Fruit fly (Drosophila melanogaster): ENCODE results near the gene Amnionless.
A peak's percentile ranks its signal among the peaks of the same experiment; 100 is the strongest.

Gene Amnionless

DNA sequence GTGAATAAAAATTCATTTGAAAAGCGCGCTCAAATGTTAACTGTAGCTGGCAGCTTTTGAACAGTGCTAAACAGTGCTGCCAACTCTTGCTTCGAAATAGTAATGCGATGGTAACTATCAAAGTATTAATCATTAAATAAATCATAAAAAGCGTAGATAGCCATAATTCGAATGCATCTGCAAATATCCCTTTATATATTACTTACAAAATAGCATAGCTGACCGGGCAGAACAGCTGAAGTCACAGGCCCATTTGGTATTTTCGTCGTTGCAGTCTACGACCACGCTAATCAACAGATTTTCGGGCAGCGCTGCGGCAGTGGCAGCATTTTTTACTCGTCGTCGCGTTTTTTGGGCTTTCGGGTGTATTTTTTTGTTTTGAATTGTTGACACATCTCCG, 16.7 kb upstream of the Amnionless start, which contains the start of gene Plc21C (continued):
- no peak for TF ChIP-seq so (GFP tag; IDR thresholded peaks at IDR 0.05)
- no peak for TF ChIP-seq Tbp (GFP tag; optimal IDR thresholded peaks at IDR 0.05)
- peak; percentile 88 for TF ChIP-seq CG15514 (GFP tag; optimal IDR thresholded peaks at IDR 0.05)
- TF ChIP-seq CG7372 (GFP tag; IDR thresholded peaks at IDR 0.05): no peak
- TF ChIP-seq CG11398 (GFP tag; optimal IDR thresholded peaks at IDR 0.05): peak; percentile 25
- TF ChIP-seq CG12219 (GFP tag; optimal IDR thresholded peaks at IDR 0.05): no peak
- TF ChIP-seq bbx (GFP tag; IDR thresholded peaks at IDR 0.05; ENCODE audit: partially characterized antibody): no peak
- no peak for TF ChIP-seq CG12299 (tag; optimal IDR thresholded peaks at IDR 0.05)
- TF ChIP-seq CG17568 (GFP tag; optimal IDR thresholded peaks at IDR 0.05): peak; percentile 17
- no peak for TF ChIP-seq eyg (GFP tag; optimal IDR thresholded peaks at IDR 0.05)
- no peak for TF ChIP-seq bigmax (GFP tag; optimal IDR thresholded peaks at IDR 0.05)
- TF ChIP-seq Atf3 (GFP tag; optimal IDR thresholded peaks at IDR 0.05): no peak
- TF ChIP-seq ab (GFP tag; optimal IDR thresholded peaks at IDR 0.05): no peak
- TF ChIP-seq fd96Cb (tag; optimal IDR thresholded peaks at IDR 0.05): no peak
- TF ChIP-seq otp (GFP tag; IDR thresholded peaks at IDR 0.05): no peak
- TF ChIP-seq row (GFP tag; IDR thresholded peaks at IDR 0.05): peak; percentile 79
- TF ChIP-seq HLH54F (GFP tag; optimal IDR thresholded peaks at IDR 0.05): peak; percentile 58
- TF ChIP-seq Fer3 (tag; optimal IDR thresholded peaks at IDR 0.05): peak; percentile 45
- peak; percentile 33; the same call in 1 of the 3 replicates for TF ChIP-seq CG11560 (tag; IDR thresholded peaks at IDR 0.05)
- TF ChIP-seq CG1603 (tag; optimal IDR thresholded peaks at IDR 0.05): peak; percentile 82
- TF ChIP-seq bowl (GFP tag; IDR thresholded peaks at IDR 0.05): no peak
- TF ChIP-seq Dll (GFP tag; IDR thresholded peaks at IDR 0.05; ENCODE audit: partially characterized antibody): peak; percentile 60; the same call in 3 of the 4 replicates
- no peak for TF ChIP-seq vnd (GFP tag; IDR thresholded peaks at IDR 0.05; ENCODE audit: partially characterized antibody)
- peak; percentile 63; the same call in 1 of the 2 replicates for TF ChIP-seq Rfx (GFP tag; IDR thresholded peaks at IDR 0.05)
- TF ChIP-seq ase (GFP tag; IDR thresholded peaks at IDR 0.05): no peak
- TF ChIP-seq Dfd (GFP tag; optimal IDR thresholded peaks at IDR 0.05): no peak
- no peak for TF ChIP-seq CG7963 (GFP tag; IDR thresholded peaks at IDR 0.05; ENCODE audit: partially characterized antibody)
- TF ChIP-seq Elba2 (GFP tag; optimal IDR thresholded peaks at IDR 0.05): no peak
- TF ChIP-seq CG14014 (GFP tag; IDR thresholded peaks at IDR 0.05): 0 out of 2 replicates have a peak, but pooled peaks have one; percentile 10
- TF ChIP-seq ssp (GFP tag; IDR thresholded peaks at IDR 0.05): peak; percentile 34; the same call in 1 of the 2 replicates
- TF ChIP-seq mirr (GFP tag; optimal IDR thresholded peaks at IDR 0.05): no peak
- TF ChIP-seq Mrtf (GFP tag; IDR thresholded peaks at IDR 0.05): no peak
- TF ChIP-seq cas (GFP tag; IDR thresholded peaks at IDR 0.05): no peak
- TF ChIP-seq CG11093 (GFP tag; IDR thresholded peaks at IDR 0.05): no peak
- no peak for TF ChIP-seq Drgx (GFP tag; IDR thresholded peaks at IDR 0.05)
- TF ChIP-seq CG17328 (GFP tag; IDR thresholded peaks at IDR 0.05): no peak
- peak; percentile 16 for TF ChIP-seq Jarid2 (GFP tag; optimal IDR thresholded peaks at IDR 0.05)
- no peak for TF ChIP-seq corto (GFP tag; optimal IDR thresholded peaks at IDR 0.05)
- TF ChIP-seq btn (GFP tag; optimal IDR thresholded peaks at IDR 0.05): no peak
- no peak for TF ChIP-seq ken (GFP tag; IDR thresholded peaks at IDR 0.05)
- TF ChIP-seq pum (GFP tag; optimal IDR thresholded peaks at IDR 0.05): peak; percentile 20
- TF ChIP-seq CG34376 (GFP tag; optimal IDR thresholded peaks at IDR 0.05): peak; percentile 35
- no peak for TF ChIP-seq Trl (optimal IDR thresholded peaks at IDR 0.05)
- no peak for TF ChIP-seq Trl (GFP tag; optimal IDR thresholded peaks at IDR 0.05)
- no peak for TF ChIP-seq tna (GFP tag; IDR thresholded peaks at IDR 0.05; ENCODE audit: partially characterized antibody)
- TF ChIP-seq CG12942 (GFP tag; optimal IDR thresholded peaks at IDR 0.05): peak; percentile 13
- TF ChIP-seq CG2116 (GFP tag; optimal IDR thresholded peaks at IDR 0.05): peak; percentile 81
- peak; percentile 18 for TF ChIP-seq CG10654 (GFP tag; optimal IDR thresholded peaks at IDR 0.05)
- no peak for TF ChIP-seq CG32772 (GFP tag; IDR thresholded peaks at IDR 0.05)
- TF ChIP-seq CG30431 (GFP tag; optimal IDR thresholded peaks at IDR 0.05): no peak
- no peak for TF ChIP-seq CG8359 (GFP tag; optimal IDR thresholded peaks at IDR 0.05; ENCODE audit: borderline replicate concordance)
- TF ChIP-seq tio (GFP tag; optimal IDR thresholded peaks at IDR 0.05): no peak
